Worm (Caenorhabditis elegans): ENCODE data around the gene mstr-2.

Gene mstr-2

ce11 chrIII:4496085-4496484 lies 27.2 kb downstream of the mstr-2 start (continued):
- TF ChIP-seq F52B5.7 (tag; optimal IDR thresholded peaks at IDR 0.05) (no peak), ccch-3 (GFP tag; optimal IDR thresholded peaks at IDR 0.05) (no peak), cebp-1 (GFP tag; IDR thresholded peaks at IDR 0.05) (no peak), cebp-1 (tag; optimal IDR thresholded peaks at IDR 0.05) (peak; percentile 44), madf-8 (GFP tag; conservative IDR thresholded peaks at IDR 0.05) (no peak), ceh-40 (GFP tag; IDR thresholded peaks at IDR 0.05) (no peak), madf-10 (tag; optimal IDR thresholded peaks at IDR 0.05) (peak; percentile 20), chd-7 (tag; optimal IDR thresholded peaks at IDR 0.05) (peak; percentile 19), ztf-22 (GFP tag; optimal IDR thresholded peaks at IDR 0.05) (peak; percentile 69), bed-2 (GFP tag; IDR thresholded peaks at IDR 0.05) (no peak), efl-1 (GFP tag; optimal IDR thresholded peaks at IDR 0.05) (no peak), ztf-28 (GFP tag; IDR thresholded peaks at IDR 0.05) (no peak), dox-1 (GFP tag; IDR thresholded peaks at IDR 0.05) (peak; percentile 39; the same call in 1 of the 2 replicates), attf-5 (GFP tag; optimal IDR thresholded peaks at IDR 0.05) (peak; percentile 39), rec-8 (tag; optimal IDR thresholded peaks at IDR 0.05) (no peak), T26A5.8 (tag; optimal IDR thresholded peaks at IDR 0.05) (no peak), lsy-27 (tag; optimal IDR thresholded peaks at IDR 0.05; ENCODE audit: borderline replicate concordance, insufficient read depth) (no peak), snpc-3.4 (tag; optimal IDR thresholded peaks at IDR 0.05) (no peak), nfyb-1 (GFP tag; IDR thresholded peaks at IDR 0.05) (peak; percentile 82), atf-7 (tag; optimal IDR thresholded peaks at IDR 0.05) (peak; percentile 98), dpff-1 (tag; optimal IDR thresholded peaks at IDR 0.05) (no peak), F10E7.11 (tag; optimal IDR thresholded peaks at IDR 0.05) (no peak), somi-1 (GFP tag; optimal IDR thresholded peaks at IDR 0.05) (no peak), ztf-25 (GFP tag; IDR thresholded peaks at IDR 0.05) (no peak), gei-17 (GFP tag; optimal IDR thresholded peaks at IDR 0.05) (no peak), fkh-3 (tag; optimal IDR thresholded peaks at IDR 0.05) (no peak), hsf-1 (GFP tag; IDR thresholded peaks at IDR 0.05) (no peak), lin-40 (tag; optimal IDR thresholded peaks at IDR 0.05) (peak; percentile 36), Y56A3A.18 (GFP tag; IDR thresholded peaks at IDR 0.05) (0 out of 2 replicates have a peak, but pooled peaks have one; percentile 56), K11D2.4 (GFP tag; IDR thresholded peaks at IDR 0.05) (no peak), F37B4.10 (GFP tag; IDR thresholded peaks at IDR 0.05) (no peak), ZK185.1 (tag; optimal IDR thresholded peaks at IDR 0.05; ENCODE audit: poor library complexity, severe bottlenecking) (peak; percentile 63), let-607 (tag; optimal IDR thresholded peaks at IDR 0.05) (peak; percentile 33 to 35)

- TF ChIP-seq snpc-1.3 (tag; optimal IDR thresholded peaks at IDR 0.05; ENCODE audit: insufficient read depth): peak; percentile 27
- no peak for TF ChIP-seq nhr-120 (GFP tag; IDR thresholded peaks at IDR 0.05)
- no peak for TF ChIP-seq mel-28 (tag; optimal IDR thresholded peaks at IDR 0.05; ENCODE audit: borderline replicate concordance)
- no peak for TF ChIP-seq B0035.1 (tag; optimal IDR thresholded peaks at IDR 0.05)
- TF ChIP-seq ama-1 (optimal IDR thresholded peaks at IDR 0.05): peak; percentile 14
- no peak for TF ChIP-seq ama-1 (GFP tag; optimal IDR thresholded peaks at IDR 0.05)
- peak; percentile 27 for TF ChIP-seq madf-6 (GFP tag; IDR thresholded peaks at IDR 0.05)
These were observed 30.0 kb downstream of the mstr-2 start, which contains the start of the genes C07G2.5 and atf-7 for ce11 chrIII:4498938-4499337. Gene C07G2.5, minus strand, starts transcription at chrIII:4499038. Gene atf-7, minus strand, starts transcription at chrIII:4499045.
